Fruit fly (Drosophila melanogaster) whole organism, embryonic: ENCODE measurements around the gene CG7304.
A peak's percentile ranks its signal among the peaks of the same experiment; 100 is the strongest.

Experiments used
- BEAF-32 ChIP-seq: fragments of 200-800 bp; sonication (Bioruptor generic); optimal IDR thresholded peaks from 3 replicates; lab custom pipeline; 2017; ENCODE audit warnings: missing biosample characterization, missing genetic modification characterization, mild to moderate bottlenecking, moderate library complexity, missing genetic modification reagents
- BtbVII ChIP-seq: fragments of 200-800 bp; sonication (Bioruptor generic); optimal IDR thresholded peaks from 3 replicates; lab custom pipeline; 2017; ENCODE audit warnings: missing biosample characterization, mild to moderate bottlenecking, missing genetic modification characterization
- C15 ChIP-seq: fragments of 200-800 bp; sonication (Bioruptor generic); IDR thresholded peaks from 3 replicates; pipeline ENCODE4 v1.3.6; 2022; ENCODE audit warnings: missing biosample characterization, missing genetic modification characterization
- CG10366 ChIP-seq: fragments of 200-800 bp; sonication (Bioruptor generic); IDR thresholded peaks from 2 replicates; pipeline ENCODE4 v1.3.6; 2022; ENCODE audit warnings: missing biosample characterization, missing genetic modification characterization
- CG12744 ChIP-seq: fragments of 200-800 bp; sonication (Bioruptor generic); optimal IDR thresholded peaks from 2 replicates; lab custom pipeline; 2016; ENCODE audit warnings: missing biosample characterization, missing genetic modification characterization
- CG15073 ChIP-seq: fragments of 200-800 bp; sonication (Bioruptor generic); optimal IDR thresholded peaks from 2 replicates; lab custom pipeline; 2016; ENCODE audit warnings: missing biosample characterization, missing genetic modification characterization
- CG1603 ChIP-seq: fragments of 200-800 bp; sonication (Bioruptor generic); optimal IDR thresholded peaks from 2 replicates; lab custom pipeline; 2019; ENCODE audit warnings: missing biosample characterization, mild to moderate bottlenecking, missing genetic modification characterization, moderate library complexity
- CG1647 ChIP-seq: fragments of 200-800 bp; sonication (Bioruptor generic); optimal IDR thresholded peaks from 3 replicates; lab custom pipeline; 2016; ENCODE audit warnings: missing biosample characterization, missing genetic modification characterization
- CG17359 ChIP-seq: fragments of 200-800 bp; sonication (Bioruptor generic); optimal IDR thresholded peaks from 3 replicates; lab custom pipeline; 2018; ENCODE audit warnings: missing biosample characterization, mild to moderate bottlenecking, missing genetic modification characterization, moderate library complexity
- CG17568 ChIP-seq: fragments of 200-800 bp; sonication (Bioruptor generic); optimal IDR thresholded peaks from 2 replicates; lab custom pipeline; 2018; ENCODE audit warnings: missing biosample characterization, mild to moderate bottlenecking, missing genetic modification characterization, moderate library complexity
- CG17612 ChIP-seq: fragments of 200-800 bp; sonication (Bioruptor generic); IDR thresholded peaks from 2 replicates; pipeline ENCODE4 v1.3.6; 2022; ENCODE audit warnings: missing biosample characterization, missing genetic modification characterization
- CG18476 ChIP-seq: fragments of 200-800 bp; sonication (Bioruptor generic); optimal IDR thresholded peaks from 2 replicates; lab custom pipeline; 2016; ENCODE audit warnings: missing biosample characterization, mild to moderate bottlenecking, missing genetic modification characterization
- CG3065 ChIP-seq: fragments of 200-800 bp; sonication (Bioruptor generic); optimal IDR thresholded peaks from 2 replicates; lab custom pipeline; 2016; ENCODE audit warnings: missing biosample characterization, missing genetic modification characterization
- CG34376 ChIP-seq: fragments of 200-800 bp; sonication (Bioruptor generic); optimal IDR thresholded peaks from 2 replicates; lab custom pipeline; 2018; ENCODE audit warnings: missing biosample characterization, mild to moderate bottlenecking, missing genetic modification characterization
- CG43689 ChIP-seq: fragments of 200-800 bp; sonication (Bioruptor generic); IDR thresholded peaks from 2 replicates; pipeline ENCODE4 v1.3.6; 2022; ENCODE audit warnings: missing biosample characterization, missing genetic modification characterization
- CG4617 ChIP-seq: fragments of 200-800 bp; sonication (Bioruptor generic); optimal IDR thresholded peaks from 3 replicates; lab custom pipeline; 2016; ENCODE audit warnings: missing biosample characterization, missing genetic modification characterization, borderline replicate concordance
- CG6654 ChIP-seq: fragments of 200-800 bp; sonication (Bioruptor generic); optimal IDR thresholded peaks from 2 replicates; lab custom pipeline; 2017; ENCODE audit warnings: missing biosample characterization, mild to moderate bottlenecking, missing genetic modification characterization
- CG7928 ChIP-seq: fragments of 200-800 bp; sonication (Bioruptor generic); optimal IDR thresholded peaks from 2 replicates; lab custom pipeline; 2017; ENCODE audit warnings: missing biosample characterization, mild to moderate bottlenecking, missing genetic modification characterization
- CG8924 ChIP-seq: fragments of 200-800 bp; optimal IDR thresholded peaks from 3 replicates; lab custom pipeline; 2019; ENCODE audit warnings: missing biosample characterization, mild to moderate bottlenecking, missing genetic modification characterization, moderate library complexity
- CrebB ChIP-seq: fragments of 200-800 bp; sonication (Bioruptor generic); optimal IDR thresholded peaks from 3 replicates; lab custom pipeline; 2018; ENCODE audit warnings: missing biosample characterization, mild to moderate bottlenecking, missing genetic modification characterization
- Dbx ChIP-seq: fragments of 200-800 bp; sonication (Bioruptor generic); IDR thresholded peaks from 3 replicates; pipeline ENCODE4 v1.3.6; 2022; ENCODE audit warnings: missing biosample characterization, missing genetic modification characterization
- Eip74EF ChIP-seq, 2 experiments: fragments of 200-800 bp in 1 of 2; fragments of >200 bp in 1 of 2; sonication (Bioruptor generic) in 1 of 2; optimal IDR thresholded peaks; 2 replicates each; lab custom pipeline; 2017 to 2019; ENCODE audit warnings: missing biosample characterization in 2 of 2, missing genetic modification characterization in 2 of 2, mild to moderate bottlenecking in 1 of 2, moderate library complexity in 1 of 2
- Oli ChIP-seq: fragments of 200-800 bp; sonication (Bioruptor generic); optimal IDR thresholded peaks from 2 replicates; lab custom pipeline; 2018; ENCODE audit warnings: missing biosample characterization, mild to moderate bottlenecking, missing genetic modification characterization, moderate library complexity
- Stat92E ChIP-seq, 3 experiments: fragments of >200 bp in 2 of 3; fragments of 200-800 bp in 1 of 3; sonication (Bioruptor generic) in 1 of 3; optimal IDR thresholded peaks; 2 replicates each; lab custom pipeline; 2017 to 2019; ENCODE audit warnings: missing biosample characterization in 3 of 3, missing genetic modification characterization in 3 of 3, mild to moderate bottlenecking in 1 of 3, moderate library complexity in 1 of 3
- ac ChIP-seq: fragments of 200-800 bp; sonication (Bioruptor generic); optimal IDR thresholded peaks from 3 replicates; lab custom pipeline; 2017; ENCODE audit warnings: missing biosample characterization, mild to moderate bottlenecking, missing genetic modification characterization
- ara ChIP-seq: fragments of 200-800 bp; sonication (Bioruptor generic); IDR thresholded peaks from 2 replicates; pipeline ENCODE4 v1.3.6; 2022; ENCODE audit warnings: missing biosample characterization, missing genetic modification characterization
- btn ChIP-seq: fragments of 200-800 bp; sonication (Bioruptor generic); optimal IDR thresholded peaks from 2 replicates; lab custom pipeline; 2016; ENCODE audit warnings: missing biosample characterization, missing genetic modification characterization
- fd3F ChIP-seq: fragments of 200-800 bp; sonication (Bioruptor generic); optimal IDR thresholded peaks from 2 replicates; lab custom pipeline; 2018; ENCODE audit warnings: missing biosample characterization, mild to moderate bottlenecking, missing genetic modification characterization, moderate library complexity
- grn ChIP-seq: fragments of 200-800 bp; sonication (Bioruptor generic); optimal IDR thresholded peaks from 3 replicates; lab custom pipeline; 2017; ENCODE audit warnings: missing biosample characterization, missing genetic modification characterization
- hbn ChIP-seq: fragments of 200-800 bp; sonication (Bioruptor generic); IDR thresholded peaks from 2 replicates; pipeline ENCODE4 v1.3.6; 2022; ENCODE audit warnings: missing biosample characterization, missing genetic modification characterization; ENCODE audit not compliant: partially characterized antibody
- jigr1 ChIP-seq: fragments of 200-800 bp; sonication (Bioruptor generic); IDR thresholded peaks from 3 replicates; pipeline ENCODE4 v1.3.6; 2022; ENCODE audit warnings: missing biosample characterization, missing genetic modification characterization
- lilli ChIP-seq: fragments of 200-800 bp; sonication (Bioruptor generic); optimal IDR thresholded peaks from 3 replicates; lab custom pipeline; 2016; ENCODE audit warnings: missing biosample characterization, missing genetic modification characterization
- lov ChIP-seq, 2 experiments: fragments of 200-800 bp in 1 of 2; fragments of >200 bp in 1 of 2; sonication (Bioruptor generic) in 1 of 2; IDR thresholded peaks in 1 of 2; optimal IDR thresholded peaks in 1 of 2; 2 replicates in 1 of 2; 3 replicates in 1 of 2; pipeline versions ENCODE4 v1.3.6 to Lab custom; 2017 to 2022; ENCODE audit warnings: missing biosample characterization in 1 of 2, missing genetic modification characterization in 1 of 2
- nerfin-1 ChIP-seq: fragments of 200-800 bp; sonication (Bioruptor generic); optimal IDR thresholded peaks from 3 replicates; lab custom pipeline; 2019; ENCODE audit warnings: missing biosample characterization, mild to moderate bottlenecking, missing genetic modification characterization, moderate library complexity
- onecut ChIP-seq: fragments of 200-800 bp; sonication (Bioruptor generic); IDR thresholded peaks from 2 replicates; pipeline ENCODE4 v1.3.6; 2022; ENCODE audit warnings: missing biosample characterization, missing genetic modification characterization
- peb ChIP-seq: fragments of 200-800 bp; sonication (Bioruptor generic); IDR thresholded peaks from 2 replicates; pipeline ENCODE4 v1.3.6; 2022; ENCODE audit warnings: missing biosample characterization, missing genetic modification characterization
- pnt ChIP-seq: fragments of 200-800 bp; sonication (Bioruptor generic); optimal IDR thresholded peaks from 3 replicates; lab custom pipeline; 2016; ENCODE audit warnings: missing biosample characterization, missing genetic modification characterization
- psq ChIP-seq: fragments of 200-800 bp; sonication (Bioruptor generic); optimal IDR thresholded peaks from 2 replicates; lab custom pipeline; 2017; ENCODE audit warnings: missing biosample characterization, missing genetic modification characterization
- sc ChIP-seq, 3 experiments: fragments of >200 bp in 2 of 3; fragments of 200-800 bp in 1 of 3; sonication (Bioruptor generic) in 1 of 3; optimal IDR thresholded peaks; 2 replicates in 2 of 3; 3 replicates in 1 of 3; lab custom pipeline; 2017; ENCODE audit warnings: mild to moderate bottlenecking in 1 of 3, missing biosample characterization in 1 of 3, missing genetic modification characterization in 1 of 3, missing genetic modification reagents in 1 of 3
- sens ChIP-seq: fragments of 200-800 bp; sonication (Bioruptor generic); peaks from one replicate; lab custom pipeline; 2016; ENCODE audit warnings: missing biosample characterization, missing genetic modification characterization
- so ChIP-seq: fragments of 200-800 bp; sonication (Bioruptor generic); IDR thresholded peaks from 3 replicates; pipeline ENCODE4 v1.3.6; 2022; ENCODE audit warnings: missing biosample characterization, missing genetic modification characterization
- sob ChIP-seq: fragments of 200-800 bp; sonication (Bioruptor generic); IDR thresholded peaks from 2 replicates; pipeline ENCODE4 v1.3.6; 2022; ENCODE audit warnings: missing biosample characterization, missing genetic modification characterization
- sqz ChIP-seq: fragments of 200-800 bp; sonication (Bioruptor generic); optimal IDR thresholded peaks from 3 replicates; lab custom pipeline; 2018; ENCODE audit warnings: missing biosample characterization, mild to moderate bottlenecking, missing genetic modification characterization
- stwl ChIP-seq: fragments of 200-800 bp; sonication (Bioruptor generic); optimal IDR thresholded peaks from 3 replicates; lab custom pipeline; 2018; ENCODE audit warnings: missing biosample characterization, mild to moderate bottlenecking, missing genetic modification characterization, moderate library complexity
- tin ChIP-seq: fragments of 200-800 bp; sonication (Bioruptor generic); optimal IDR thresholded peaks from 3 replicates; lab custom pipeline; 2016; ENCODE audit warnings: missing biosample characterization, missing genetic modification characterization
- vfl ChIP-seq: fragments of 200-800 bp; sonication (Bioruptor generic); optimal IDR thresholded peaks from 2 replicates; lab custom pipeline; 2016; ENCODE audit warnings: missing biosample characterization, missing genetic modification characterization
- zf30C ChIP-seq: fragments of 200-800 bp; sonication (Bioruptor generic); optimal IDR thresholded peaks from 3 replicates; lab custom pipeline; 2018; ENCODE audit warnings: missing biosample characterization, mild to moderate bottlenecking, missing genetic modification characterization
- zfh1 ChIP-seq: fragments of 200-800 bp; sonication (Bioruptor generic); IDR thresholded peaks from 3 replicates; pipeline ENCODE4 v1.3.6; 2022; ENCODE audit warnings: missing biosample characterization, missing genetic modification characterization

CG7304 gene

DNA sequence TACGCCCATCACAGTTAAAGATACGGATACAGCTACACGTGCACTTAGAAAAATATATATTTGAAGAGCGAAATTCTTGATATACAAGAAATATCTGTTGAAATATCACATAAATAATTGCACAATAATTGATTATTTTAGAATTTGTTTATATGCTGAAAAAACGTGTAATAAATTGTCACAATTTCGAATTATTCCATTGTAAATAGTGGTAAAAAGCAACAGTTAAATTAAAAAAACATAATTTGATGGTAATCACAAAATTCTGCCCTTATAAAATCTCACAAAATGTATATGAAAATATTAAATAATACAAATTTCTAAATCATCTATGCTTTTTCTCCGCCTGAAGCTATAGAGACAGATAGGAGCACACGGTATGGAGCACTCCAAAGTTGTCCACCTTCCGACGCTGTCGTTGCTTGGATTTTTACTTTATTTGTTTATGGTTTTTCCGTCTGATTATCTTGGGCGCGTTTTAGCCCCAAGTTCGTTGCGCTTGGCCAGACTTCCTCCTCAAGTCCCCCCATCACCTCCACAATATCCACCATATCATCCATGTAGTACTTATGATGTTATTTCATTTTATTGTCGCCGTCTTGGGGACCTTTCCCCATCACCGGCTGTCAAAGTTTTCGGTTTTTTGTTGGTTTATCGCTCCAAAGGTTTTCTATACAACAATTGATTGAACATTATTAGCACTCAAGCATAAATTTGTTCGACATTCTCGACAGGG, 24.9 kb downstream of the CG7304 start (continued):
- TF ChIP-seq CG3065 (GFP tag; lab: Kevin White, UChicago) (no peak), CG34376 (GFP tag; lab: Kevin White, UChicago) (no peak), CG7928 (no peak), peb (GFP tag; lab: Robert Waterston, UW) (no peak), CG8924 (tag; lab: Kevin White, UChicago) (peak; percentile 72), tin (GFP tag; lab: Kevin White, UChicago) (peak; percentile 31), lilli (peak; percentile 25), grn (GFP tag; lab: Kevin White, UChicago) (peak; percentile 54), CG12744 (GFP tag; lab: Kevin White, UChicago) (no peak), sens (peak; percentile 83), lov (optimal IDR thresholded peaks at IDR 0.05; lab: Kevin White, UChicago) (no peak), lov (GFP tag; IDR thresholded peaks at IDR 0.05; lab: Robert Waterston, UW) (no peak), nerfin-1 (tag; lab: Kevin White, UChicago) (peak; percentile 68), C15 (GFP tag; lab: Robert Waterston, UW) (no peak), CG1647 (GFP tag; lab: Kevin White, UChicago) (no peak), sqz (GFP tag; lab: Kevin White, UChicago) (no peak), psq (GFP tag; lab: Kevin White, UChicago) (peak; percentile 17), CG4617 (no peak), CG17568 (GFP tag; lab: Kevin White, UChicago) (no peak), Eip74EF (GFP tag; optimal IDR thresholded peaks at IDR 0.05; lab: Kevin White, UChicago) (peak in 1 of 2 experiments; percentile 69), CG15073 (GFP tag; lab: Kevin White, UChicago) (no peak), zfh1 (GFP tag; lab: Robert Waterston, UW) (peak; percentile 48; the same call in 2 of the 3 replicates), ara (GFP tag; lab: Robert Waterston, UW) (no peak), zf30C (peak; percentile 56), btn (GFP tag; lab: Kevin White, UChicago) (no peak), sc (optimal IDR thresholded peaks at IDR 0.05; lab: Kevin White, UChicago) (no peak), sc (GFP tag; optimal IDR thresholded peaks at IDR 0.05; lab: Kevin White, UChicago) (peak; percentile 63), pnt (GFP tag; lab: Kevin White, UChicago) (no peak), CG17359 (tag; lab: Kevin White, UChicago) (peak; percentile 69), so (GFP tag; lab: Robert Waterston, UW) (no peak), vfl (GFP tag; lab: Kevin White, UChicago) (no peak), Oli (peak; percentile 73), CG6654 (peak; percentile 40), onecut (GFP tag; lab: Robert Waterston, UW) (no peak), stwl (tag; lab: Kevin White, UChicago) (no peak), ac (no peak), CG43689 (GFP tag; lab: Robert Waterston, UW) (no peak), BEAF-32 (no peak), Stat92E (GFP tag; optimal IDR thresholded peaks at IDR 0.05; lab: Kevin White, UChicago) (peak in 1 of 3 experiments; percentile 34), sob (GFP tag; lab: Robert Waterston, UW) (no peak; the same call in 1 of the 2 replicates), CG17612 (GFP tag; lab: Robert Waterston, UW) (no peak), CrebB (no peak), jigr1 (no peak), CG10366 (peak; percentile 20; the same call in 1 of the 2 replicates), fd3F (GFP tag; lab: Kevin White, UChicago) (no peak), CG18476 (GFP tag; lab: Kevin White, UChicago) (peak; percentile 39), Dbx (GFP tag; lab: Robert Waterston, UW) (no peak), hbn (GFP tag; lab: Robert Waterston, UW) (no peak), BtbVII (GFP tag; lab: Kevin White, UChicago) (peak; percentile 6), CG1603 (tag; lab: Kevin White, UChicago) (no peak)
